Fruit fly (Drosophila melanogaster) whole organism, embryonic: ENCODE measurements around the gene CG16710.

Experiments used
- Aef1 ChIP-seq: fragments of 200-800 bp; sonication (Bioruptor generic); IDR thresholded peaks from 3 replicates; pipeline ENCODE4 v1.3.6; 2022; ENCODE audit warnings: missing biosample characterization, missing genetic modification characterization
- CG10321 ChIP-seq: fragments of 200-800 bp; sonication (Bioruptor generic); IDR thresholded peaks from 2 replicates; pipeline ENCODE4 v1.3.6; 2022; ENCODE audit warnings: missing biosample characterization, missing genetic modification characterization
- CG10979 ChIP-seq: fragments of 200-800 bp; sonication (Bioruptor generic); optimal IDR thresholded peaks from 2 replicates; lab custom pipeline; 2018; ENCODE audit warnings: missing biosample characterization, mild to moderate bottlenecking, missing genetic modification characterization, moderate library complexity
- CG11723 ChIP-seq: fragments of 200-800 bp; sonication (Bioruptor generic); optimal IDR thresholded peaks from 2 replicates; lab custom pipeline; 2017; ENCODE audit warnings: missing biosample characterization, mild to moderate bottlenecking, missing genetic modification characterization
- CG12219 ChIP-seq: fragments of 200-800 bp; sonication (Bioruptor generic); optimal IDR thresholded peaks from 3 replicates; lab custom pipeline; 2018; ENCODE audit warnings: missing biosample characterization, mild to moderate bottlenecking, missing genetic modification characterization
- CG1233 ChIP-seq: fragments of 200-800 bp; sonication (Bioruptor generic); optimal IDR thresholded peaks from 4 replicates; lab custom pipeline; 2018; ENCODE audit warnings: missing biosample characterization, mild to moderate bottlenecking, missing genetic modification characterization
- CG12769 ChIP-seq: fragments of 200-800 bp; sonication (Bioruptor generic); optimal IDR thresholded peaks from 2 replicates; lab custom pipeline; 2019; ENCODE audit warnings: missing biosample characterization, mild to moderate bottlenecking, missing genetic modification characterization, moderate library complexity
- CG13894 ChIP-seq: fragments of 200-800 bp; sonication (Bioruptor generic); optimal IDR thresholded peaks from 3 replicates; lab custom pipeline; 2018; ENCODE audit warnings: missing biosample characterization, mild to moderate bottlenecking, missing genetic modification characterization, moderate library complexity
- CG14710 ChIP-seq: fragments of 200-800 bp; sonication (Bioruptor generic); optimal IDR thresholded peaks from 3 replicates; lab custom pipeline; 2019; ENCODE audit warnings: missing biosample characterization, mild to moderate bottlenecking, missing genetic modification characterization, moderate library complexity
- CG15601 ChIP-seq: fragments of 200-800 bp; sonication (Bioruptor generic); optimal IDR thresholded peaks from 3 replicates; lab custom pipeline; 2019; ENCODE audit warnings: missing biosample characterization, mild to moderate bottlenecking, missing genetic modification characterization, moderate library complexity
- CG17359 ChIP-seq: fragments of 200-800 bp; sonication (Bioruptor generic); optimal IDR thresholded peaks from 3 replicates; lab custom pipeline; 2018; ENCODE audit warnings: missing biosample characterization, mild to moderate bottlenecking, missing genetic modification characterization, moderate library complexity
- CG17385 ChIP-seq: fragments of 200-800 bp; sonication (Bioruptor generic); optimal IDR thresholded peaks from 3 replicates; lab custom pipeline; 2018; ENCODE audit warnings: missing biosample characterization, mild to moderate bottlenecking, missing genetic modification characterization
- CG31365 ChIP-seq: fragments of 200-800 bp; sonication (Bioruptor generic); optimal IDR thresholded peaks from 2 replicates; lab custom pipeline; 2018; ENCODE audit warnings: missing biosample characterization, mild to moderate bottlenecking, missing genetic modification characterization
- CG6175 ChIP-seq: fragments of 200-800 bp; sonication (Bioruptor generic); IDR thresholded peaks from 3 replicates; pipeline ENCODE4 v1.3.6; 2022; ENCODE audit warnings: missing biosample characterization, missing genetic modification characterization
- CG6791 ChIP-seq: fragments of 200-800 bp; sonication (Bioruptor generic); IDR thresholded peaks from 3 replicates; pipeline ENCODE4 v1.3.6; 2022; ENCODE audit warnings: missing biosample characterization, missing genetic modification characterization; ENCODE audit not compliant: partially characterized antibody
- CG6854 ChIP-seq: fragments of 200-800 bp; sonication (Bioruptor generic); optimal IDR thresholded peaks from 3 replicates; lab custom pipeline; 2017; ENCODE audit warnings: missing biosample characterization, mild to moderate bottlenecking, missing genetic modification characterization
- CG7357 ChIP-seq: fragments of 200-800 bp; sonication (Bioruptor generic); IDR thresholded peaks from 3 replicates; pipeline ENCODE4 v1.3.6; 2022; ENCODE audit warnings: missing biosample characterization, missing genetic modification characterization
- CG8290 ChIP-seq, 3 experiments: fragments of 200-800 bp; sonication (Bioruptor generic); optimal IDR thresholded peaks; 2 replicates each; lab custom pipeline; 2016 to 2019; ENCODE audit warnings: missing biosample characterization in 3 of 3, missing genetic modification characterization in 3 of 3, mild to moderate bottlenecking in 2 of 3, moderate library complexity in 1 of 3
- CG8924 ChIP-seq: fragments of 200-800 bp; optimal IDR thresholded peaks from 3 replicates; lab custom pipeline; 2019; ENCODE audit warnings: missing biosample characterization, mild to moderate bottlenecking, missing genetic modification characterization, moderate library complexity
- CG9797 ChIP-seq: fragments of 200-800 bp; sonication (Bioruptor generic); optimal IDR thresholded peaks from 3 replicates; lab custom pipeline; 2018; ENCODE audit warnings: missing biosample characterization, mild to moderate bottlenecking, missing genetic modification characterization
- CTCF ChIP-seq: fragments of 200-800 bp; sonication (Bioruptor generic); optimal IDR thresholded peaks from 2 replicates; lab custom pipeline; 2017; ENCODE audit warnings: missing biosample characterization, mild to moderate bottlenecking, missing genetic modification characterization, moderate library complexity
- Camta ChIP-seq: fragments of 200-800 bp; sonication (Bioruptor generic); optimal IDR thresholded peaks from 2 replicates; lab custom pipeline; 2016; ENCODE audit warnings: missing biosample characterization, missing genetic modification characterization
- Chrac-16 ChIP-seq: fragments of 200-800 bp; sonication (Bioruptor generic); optimal IDR thresholded peaks from 3 replicates; lab custom pipeline; 2016; ENCODE audit warnings: missing biosample characterization, missing genetic modification characterization
- Dfd ChIP-seq, 2 experiments: fragments of >200 bp; optimal IDR thresholded peaks; 2 replicates each; lab custom pipeline; 2017; ENCODE audit warnings: missing biosample characterization in 2 of 2, missing genetic modification characterization in 2 of 2
- Dip2 ChIP-seq: fragments of 200-800 bp; sonication (Bioruptor generic); IDR thresholded peaks from 2 replicates; pipeline ENCODE4 v1.3.6; 2022; ENCODE audit warnings: missing biosample characterization, missing genetic modification characterization
- E2f2 ChIP-seq: fragments of 200-800 bp; sonication (Bioruptor generic); IDR thresholded peaks from 2 replicates; pipeline ENCODE4 v1.3.6; 2022; ENCODE audit warnings: missing biosample characterization, missing genetic modification characterization
- H2.0 ChIP-seq: fragments of 200-800 bp; sonication (Bioruptor generic); IDR thresholded peaks from 2 replicates; pipeline ENCODE4 v1.3.6; 2022; ENCODE audit warnings: missing biosample characterization, missing genetic modification characterization
- HLH54F ChIP-seq: fragments of 200-800 bp; sonication (Bioruptor generic); optimal IDR thresholded peaks from 3 replicates; lab custom pipeline; 2016; ENCODE audit warnings: missing biosample characterization, missing genetic modification characterization
- Hey ChIP-seq: fragments of 200-800 bp; sonication (Bioruptor generic); optimal IDR thresholded peaks from 3 replicates; lab custom pipeline; 2018; ENCODE audit warnings: missing biosample characterization, mild to moderate bottlenecking, missing genetic modification characterization
- Hr39 ChIP-seq: fragments of >200 bp; optimal IDR thresholded peaks from 2 replicates; lab custom pipeline; 2017
- Neu2 ChIP-seq: fragments of 200-800 bp; sonication (Bioruptor generic); optimal IDR thresholded peaks from 3 replicates; lab custom pipeline; 2016; ENCODE audit warnings: missing biosample characterization, missing genetic modification characterization, borderline replicate concordance
- NfI ChIP-seq: fragments of 200-800 bp; sonication (Bioruptor generic); optimal IDR thresholded peaks from 3 replicates; lab custom pipeline; 2018; ENCODE audit warnings: missing biosample characterization, mild to moderate bottlenecking, missing genetic modification characterization, moderate library complexity
- Ptx1 ChIP-seq: fragments of 200-800 bp; sonication (Bioruptor generic); IDR thresholded peaks from 2 replicates; pipeline ENCODE4 v1.3.6; 2022; ENCODE audit warnings: missing biosample characterization, missing genetic modification characterization
- az2 ChIP-seq: fragments of 200-800 bp; sonication (Bioruptor generic); optimal IDR thresholded peaks from 3 replicates; lab custom pipeline; 2016; ENCODE audit warnings: missing biosample characterization, missing genetic modification characterization
- bbx ChIP-seq: fragments of 200-800 bp; sonication (Bioruptor generic); IDR thresholded peaks from 2 replicates; pipeline ENCODE4 v1.3.6; 2022; ENCODE audit warnings: missing biosample characterization, missing genetic modification characterization; ENCODE audit not compliant: partially characterized antibody
- br ChIP-seq: fragments of >200 bp; optimal IDR thresholded peaks from 2 replicates; lab custom pipeline; 2017
- exex ChIP-seq: fragments of 200-800 bp; sonication (Bioruptor generic); optimal IDR thresholded peaks from 4 replicates; lab custom pipeline; 2018; ENCODE audit warnings: missing biosample characterization, mild to moderate bottlenecking, missing genetic modification characterization, moderate library complexity
- fd96Cb ChIP-seq: fragments of 200-800 bp; sonication (Bioruptor generic); optimal IDR thresholded peaks from 2 replicates; lab custom pipeline; 2018; ENCODE audit warnings: missing biosample characterization, mild to moderate bottlenecking, missing genetic modification characterization, moderate library complexity
- gcm ChIP-seq: fragments of 200-800 bp; sonication (Bioruptor generic); optimal IDR thresholded peaks from 2 replicates; lab custom pipeline; 2019; ENCODE audit warnings: missing biosample characterization, mild to moderate bottlenecking, missing genetic modification characterization, moderate library complexity
- grn ChIP-seq: fragments of 200-800 bp; sonication (Bioruptor generic); optimal IDR thresholded peaks from 3 replicates; lab custom pipeline; 2017; ENCODE audit warnings: missing biosample characterization, missing genetic modification characterization
- gsb ChIP-seq: fragments of 200-800 bp; sonication (Bioruptor generic); IDR thresholded peaks from 2 replicates; pipeline ENCODE4 v1.3.6; 2022; ENCODE audit warnings: missing biosample characterization, missing genetic modification characterization
- hbn ChIP-seq: fragments of 200-800 bp; sonication (Bioruptor generic); IDR thresholded peaks from 2 replicates; pipeline ENCODE4 v1.3.6; 2022; ENCODE audit warnings: missing biosample characterization, missing genetic modification characterization; ENCODE audit not compliant: partially characterized antibody
- lola ChIP-seq, 3 experiments: fragments of >200 bp in 2 of 3; fragments of 200-800 bp in 1 of 3; sonication (Bioruptor generic) in 1 of 3; optimal IDR thresholded peaks; 2 replicates each; lab custom pipeline; 2017 to 2019; ENCODE audit warnings: missing biosample characterization in 3 of 3, missing genetic modification characterization in 3 of 3, mild to moderate bottlenecking in 1 of 3, moderate library complexity in 1 of 3
- lov ChIP-seq, 2 experiments: fragments of 200-800 bp in 1 of 2; fragments of >200 bp in 1 of 2; sonication (Bioruptor generic) in 1 of 2; IDR thresholded peaks in 1 of 2; optimal IDR thresholded peaks in 1 of 2; 2 replicates in 1 of 2; 3 replicates in 1 of 2; pipeline versions ENCODE4 v1.3.6 to Lab custom; 2017 to 2022; ENCODE audit warnings: missing biosample characterization in 1 of 2, missing genetic modification characterization in 1 of 2
- repo ChIP-seq: fragments of 200-800 bp; sonication (Bioruptor generic); optimal IDR thresholded peaks from 2 replicates; lab custom pipeline; 2016; ENCODE audit warnings: missing biosample characterization, missing genetic modification characterization
- stwl ChIP-seq: fragments of 200-800 bp; sonication (Bioruptor generic); optimal IDR thresholded peaks from 3 replicates; lab custom pipeline; 2018; ENCODE audit warnings: missing biosample characterization, mild to moderate bottlenecking, missing genetic modification characterization, moderate library complexity
- tll ChIP-seq, 2 experiments: fragments of 200-800 bp in 1 of 2; fragments of >200 bp in 1 of 2; sonication (Bioruptor generic) in 1 of 2; optimal IDR thresholded peaks; 2 replicates each; lab custom pipeline; 2017 to 2019; ENCODE audit warnings: missing biosample characterization in 2 of 2, missing genetic modification characterization in 2 of 2, mild to moderate bottlenecking in 1 of 2, moderate library complexity in 1 of 2
- trem ChIP-seq: fragments of 200-800 bp; optimal IDR thresholded peaks from 3 replicates; lab custom pipeline; 2019; ENCODE audit warnings: missing biosample characterization, mild to moderate bottlenecking, missing genetic modification characterization, moderate library complexity
- tup ChIP-seq: fragments of 200-800 bp; sonication (Bioruptor generic); optimal IDR thresholded peaks from 2 replicates; lab custom pipeline; 2016; ENCODE audit warnings: missing biosample characterization, mild to moderate bottlenecking, missing genetic modification characterization, moderate library complexity
- unpg ChIP-seq: fragments of 200-800 bp; sonication (Bioruptor generic); optimal IDR thresholded peaks from 3 replicates; lab custom pipeline; 2018; ENCODE audit warnings: missing biosample characterization, mild to moderate bottlenecking, missing genetic modification characterization, moderate library complexity
- vfl ChIP-seq: fragments of 200-800 bp; sonication (Bioruptor generic); optimal IDR thresholded peaks from 2 replicates; lab custom pipeline; 2016; ENCODE audit warnings: missing biosample characterization, missing genetic modification characterization

The CG16710 gene

dm6 chr3R:23729066-23729465, 46.8 kb downstream of the CG16710 start (continued):
- TF ChIP-seq Dip2 (no peak), exex (tag; lab: Kevin White, UChicago) (peak; percentile 56), CG17385 (GFP tag; lab: Kevin White, UChicago) (peak; percentile 45), stwl (tag; lab: Kevin White, UChicago) (no peak), CG13894 (tag; lab: Kevin White, UChicago) (peak; percentile 73), CG14710 (tag; lab: Kevin White, UChicago) (no peak), CG10979 (tag; lab: Kevin White, UChicago) (no peak), Hr39 (lab: Kevin White, UChicago) (no peak), CG7357 (GFP tag; lab: Robert Waterston, UW) (no peak), NfI (GFP tag; lab: Kevin White, UChicago) (peak; percentile 8), CG17359 (tag; lab: Kevin White, UChicago) (peak; percentile 8), Aef1 (no peak), grn (GFP tag; lab: Kevin White, UChicago) (peak; percentile 43), CG6175 (no peak), CG10321 (GFP tag; lab: Robert Waterston, UW) (no peak), lov (optimal IDR thresholded peaks at IDR 0.05; lab: Kevin White, UChicago) (no peak), lov (GFP tag; IDR thresholded peaks at IDR 0.05; lab: Robert Waterston, UW) (no peak), Ptx1 (GFP tag; lab: Robert Waterston, UW) (no peak), lola (GFP tag; optimal IDR thresholded peaks at IDR 0.05; lab: Kevin White, UChicago) (no peak), CG1233 (GFP tag; lab: Kevin White, UChicago) (peak; percentile 68), bbx (GFP tag; lab: Robert Waterston, UW) (no peak), CG6854 (GFP tag; lab: Kevin White, UChicago) (peak; percentile 55), H2.0 (GFP tag; lab: Robert Waterston, UW) (no peak), unpg (GFP tag; lab: Kevin White, UChicago) (peak; percentile 40), repo (GFP tag; lab: Kevin White, UChicago) (no peak), hbn (GFP tag; lab: Robert Waterston, UW) (no peak), tup (GFP tag; lab: Kevin White, UChicago) (peak; percentile 40), Hey (tag; lab: Kevin White, UChicago) (peak; percentile 57), Dfd (GFP tag; optimal IDR thresholded peaks at IDR 0.05; lab: Kevin White, UChicago) (no peak), E2f2 (GFP tag; lab: Robert Waterston, UW) (no peak), trem (tag; lab: Kevin White, UChicago) (no peak), CG31365 (tag; lab: Kevin White, UChicago) (peak; percentile 37), br (lab: Kevin White, UChicago) (no peak), CG12769 (tag; lab: Kevin White, UChicago) (peak; percentile 66), CG8290 (GFP tag; optimal IDR thresholded peaks at IDR 0.05; lab: Kevin White, UChicago) (no peak), CG8290 (tag; optimal IDR thresholded peaks at IDR 0.05; lab: Kevin White, UChicago) (peak in 1 of 2 experiments; percentile 78), HLH54F (GFP tag; lab: Kevin White, UChicago) (no peak), vfl (GFP tag; lab: Kevin White, UChicago) (peak; percentile 3), CG6791 (GFP tag; lab: Robert Waterston, UW) (no peak), Chrac-16 (GFP tag; lab: Kevin White, UChicago) (no peak), gcm (GFP tag; lab: Kevin White, UChicago) (no peak), CTCF (GFP tag; lab: Kevin White, UChicago) (no peak), fd96Cb (tag; lab: Kevin White, UChicago) (no peak), CG8924 (tag; lab: Kevin White, UChicago) (peak; percentile 17), Camta (no peak), gsb (GFP tag; lab: Robert Waterston, UW) (no peak), CG12219 (GFP tag; lab: Kevin White, UChicago) (peak; percentile 45), Neu2 (no peak), CG11723 (GFP tag; lab: Kevin White, UChicago) (no peak), CG9797 (GFP tag; lab: Kevin White, UChicago) (no peak), tll (GFP tag; optimal IDR thresholded peaks at IDR 0.05; lab: Kevin White, UChicago) (peak in 1 of 2 experiments; percentile 74), CG15601 (tag; lab: Kevin White, UChicago) (no peak), az2 (no peak)
